Worm (Caenorhabditis elegans) whole organism, late embryonic: Measurements from ENCODE around the gene AH10.4.

Experiments
- C08G9.2 ChIP-seq: sonication (generic microtip); optimal IDR thresholded peaks from 2 replicates; lab custom pipeline; 2016; ENCODE audit warnings: mild to moderate bottlenecking, missing genetic modification characterization, moderate library complexity, missing compliant biosample characterization
- T23F11.4 ChIP-seq: fragments of 200-800 bp; sonication (Bioruptor generic); optimal IDR thresholded peaks from 2 replicates; lab custom pipeline; 2018; ENCODE audit warnings: mild to moderate bottlenecking, missing genetic modification characterization, missing compliant biosample characterization
- Y22D7AL.16 ChIP-seq: sonication (generic microtip); optimal IDR thresholded peaks from 2 replicates; lab custom pipeline; 2016; ENCODE audit warnings: missing genetic modification characterization, missing compliant biosample characterization
- ama-1 ChIP-seq: fragments of 150-350 bp; optimal IDR thresholded peaks from 2 replicates; lab custom pipeline; 2014
- ceh-14 ChIP-seq: sonication (generic microtip); optimal IDR thresholded peaks from 2 replicates; lab custom pipeline; 2016; ENCODE audit warnings: missing genotype, missing genetic modification characterization, missing compliant biosample characterization
- ceh-31 ChIP-seq: sonication (generic microtip); optimal IDR thresholded peaks from 2 replicates; lab custom pipeline; 2016; ENCODE audit warnings: missing genetic modification characterization, missing compliant biosample characterization
- ceh-34 ChIP-seq: sonication (generic microtip); optimal IDR thresholded peaks from 2 replicates; lab custom pipeline; 2016; ENCODE audit warnings: mild to moderate bottlenecking, missing genetic modification characterization, missing compliant biosample characterization
- ceh-45 ChIP-seq: fragments of 200-800 bp; sonication (Bioruptor generic); IDR thresholded peaks from 2 replicates; pipeline ENCODE4 v1.3.6; 2022; ENCODE audit warnings: missing genetic modification reagents, missing genetic modification characterization, missing compliant biosample characterization
- ceh-6 ChIP-seq: fragments of 200-800 bp; sonication (Bioruptor generic); optimal IDR thresholded peaks from 2 replicates; lab custom pipeline; 2018; ENCODE audit warnings: mild to moderate bottlenecking, missing genetic modification characterization, missing compliant biosample characterization
- ceh-9 ChIP-seq: sonication (generic microtip); optimal IDR thresholded peaks from 2 replicates; lab custom pipeline; 2016; ENCODE audit warnings: mild to moderate bottlenecking, missing genetic modification characterization, inconsistent platforms, missing compliant biosample characterization
- che-1 ChIP-seq: sonication (generic microtip); optimal IDR thresholded peaks from 2 replicates; lab custom pipeline; 2016; ENCODE audit warnings: mild to moderate bottlenecking, missing genetic modification characterization, missing compliant biosample characterization
- dmd-4 ChIP-seq: sonication (generic microtip); optimal IDR thresholded peaks from 2 replicates; lab custom pipeline; 2016; ENCODE audit warnings: borderline replicate concordance, missing genetic modification characterization, missing compliant biosample characterization
- dve-1 ChIP-seq: sonication (generic microtip); optimal IDR thresholded peaks from 2 replicates; lab custom pipeline; 2017; ENCODE audit warnings: antibody characterized with exemption, mild to moderate bottlenecking, missing genetic modification characterization, missing compliant biosample characterization
- elt-2 ChIP-seq: sonication (generic microtip); optimal IDR thresholded peaks from 2 replicates; lab custom pipeline; 2016; ENCODE audit warnings: missing genetic modification reagents, missing genetic modification characterization, missing compliant biosample characterization
- eyg-1 ChIP-seq: sonication (generic microtip); optimal IDR thresholded peaks from 2 replicates; lab custom pipeline; 2016; ENCODE audit warnings: missing genotype, missing genetic modification characterization, missing compliant biosample characterization
- fax-1 ChIP-seq: sonication (generic microtip); optimal IDR thresholded peaks from 2 replicates; lab custom pipeline; 2016; ENCODE audit warnings: missing genotype, missing genetic modification characterization, missing compliant biosample characterization
- fkh-10 ChIP-seq: fragments of 150-350 bp; optimal IDR thresholded peaks from 2 replicates; lab custom pipeline; 2014; ENCODE audit warnings: missing biosample characterization, missing genetic modification reagents, missing genetic modification characterization
- gmeb-2 ChIP-seq: sonication (generic microtip); optimal IDR thresholded peaks from 2 replicates; lab custom pipeline; 2016; ENCODE audit warnings: missing genetic modification characterization, inconsistent platforms, missing compliant biosample characterization
- hlh-13 ChIP-seq: fragments of 200-800 bp; sonication (Bioruptor generic); optimal IDR thresholded peaks from 2 replicates; lab custom pipeline; 2018; ENCODE audit warnings: mild to moderate bottlenecking, missing genetic modification characterization, missing compliant biosample characterization
- hlh-15 ChIP-seq: sonication (generic microtip); optimal IDR thresholded peaks from 2 replicates; lab custom pipeline; 2016; ENCODE audit warnings: missing genetic modification characterization, missing compliant biosample characterization
- hlh-30 ChIP-seq: sonication (generic microtip); optimal IDR thresholded peaks from 2 replicates; lab custom pipeline; 2017; ENCODE audit warnings: antibody characterized with exemption, missing genetic modification characterization, missing compliant biosample characterization; ENCODE audit not compliant: insufficient read depth
- hlh-6 ChIP-seq: sonication (generic microtip); optimal IDR thresholded peaks from 2 replicates; lab custom pipeline; 2016; ENCODE audit warnings: missing genotype, missing genetic modification characterization, missing compliant biosample characterization
- hlh-8 ChIP-seq: sonication (generic microtip); optimal IDR thresholded peaks from 2 replicates; lab custom pipeline; 2016; ENCODE audit warnings: missing genotype, missing genetic modification characterization, missing compliant biosample characterization
- lim-6 ChIP-seq: sonication (generic microtip); optimal IDR thresholded peaks from 2 replicates; lab custom pipeline; 2016; ENCODE audit warnings: missing genetic modification characterization, missing compliant biosample characterization
- mec-3 ChIP-seq: sonication (generic microtip); optimal IDR thresholded peaks from 2 replicates; lab custom pipeline; 2016; ENCODE audit warnings: borderline replicate concordance, missing genetic modification characterization, missing compliant biosample characterization
- nfya-1 ChIP-seq: sonication (generic microtip); optimal IDR thresholded peaks from 2 replicates; lab custom pipeline; 2017; ENCODE audit warnings: missing genetic modification characterization, mild to moderate bottlenecking, missing compliant biosample characterization, antibody characterized with exemption, moderate library complexity
- nhr-232 ChIP-seq: sonication (generic microtip); optimal IDR thresholded peaks from 2 replicates; lab custom pipeline; 2016; ENCODE audit warnings: missing genetic modification characterization, missing compliant biosample characterization
- npax-4 ChIP-seq: sonication (generic microtip); optimal IDR thresholded peaks from 2 replicates; lab custom pipeline; 2016; ENCODE audit warnings: missing genetic modification characterization, missing compliant biosample characterization
- pat-9 ChIP-seq: fragments of 200-800 bp; sonication (Bioruptor generic); optimal IDR thresholded peaks from 2 replicates; lab custom pipeline; 2018; ENCODE audit warnings: mild to moderate bottlenecking, missing genetic modification characterization, moderate library complexity, missing compliant biosample characterization
- pha-2 ChIP-seq: sonication (generic microtip); optimal IDR thresholded peaks from 2 replicates; lab custom pipeline; 2017; ENCODE audit warnings: mild to moderate bottlenecking, missing genetic modification characterization, missing compliant biosample characterization
- pqm-1 ChIP-seq: sonication (generic microtip); optimal IDR thresholded peaks from 2 replicates; lab custom pipeline; 2016; ENCODE audit warnings: missing genetic modification characterization, missing compliant biosample characterization
- pros-1 ChIP-seq: fragments of 150-350 bp; optimal IDR thresholded peaks from 2 replicates; lab custom pipeline; 2014; ENCODE audit warnings: missing biosample characterization, missing genetic modification reagents, missing genetic modification characterization
- ref-2 ChIP-seq: sonication (generic microtip); optimal IDR thresholded peaks from 2 replicates; lab custom pipeline; 2016; ENCODE audit warnings: missing genetic modification characterization, missing compliant biosample characterization
- rnt-1 ChIP-seq: sonication (generic microtip); optimal IDR thresholded peaks from 2 replicates; lab custom pipeline; 2016; ENCODE audit warnings: missing genetic modification characterization, missing compliant biosample characterization
- sdc-2 ChIP-seq: sonication (generic microtip); optimal IDR thresholded peaks from 2 replicates; lab custom pipeline; 2016; ENCODE audit warnings: missing genotype, missing genetic modification characterization, missing compliant biosample characterization
- sox-2 ChIP-seq: fragments of 200-800 bp; sonication (Bioruptor generic); IDR thresholded peaks from 2 replicates; pipeline ENCODE4 v1.3.6; 2022; ENCODE audit warnings: missing genetic modification reagents, missing genetic modification characterization, missing compliant biosample characterization
- sox-4 ChIP-seq: sonication (generic microtip); optimal IDR thresholded peaks from 2 replicates; lab custom pipeline; 2017; ENCODE audit warnings: mild to moderate bottlenecking, missing genetic modification characterization, inconsistent platforms, missing compliant biosample characterization
- tbx-2 ChIP-seq: sonication (generic microtip); optimal IDR thresholded peaks from 2 replicates; lab custom pipeline; 2016; ENCODE audit warnings: missing genetic modification characterization, missing compliant biosample characterization
- tbx-7 ChIP-seq: sonication (generic microtip); optimal IDR thresholded peaks from 2 replicates; lab custom pipeline; 2016; ENCODE audit warnings: missing genotype, missing genetic modification characterization, missing compliant biosample characterization
- ttx-3 ChIP-seq: sonication (generic microtip); optimal IDR thresholded peaks from 2 replicates; lab custom pipeline; 2016; ENCODE audit warnings: missing genetic modification reagents, missing genetic modification characterization, missing compliant biosample characterization
- unc-3 ChIP-seq, 2 experiments: fragments of 200-800 bp in 1 of 2; sonication (Bioruptor generic) in 1 of 2; sonication (generic microtip) in 1 of 2; conservative IDR thresholded peaks in 1 of 2; optimal IDR thresholded peaks in 1 of 2; 2 replicates each; pipeline versions ENCODE4 v1.3.6 to Lab custom; 2016 to 2022; ENCODE audit warnings: missing compliant biosample characterization in 2 of 2, missing genetic modification characterization in 2 of 2, missing genetic modification reagents in 1 of 2
- unc-42 ChIP-seq: sonication (generic microtip); optimal IDR thresholded peaks from 2 replicates; lab custom pipeline; 2016; ENCODE audit warnings: missing genotype, missing genetic modification characterization, missing compliant biosample characterization
- unc-55 ChIP-seq: sonication (generic microtip); optimal IDR thresholded peaks from 2 replicates; lab custom pipeline; 2017; ENCODE audit warnings: missing biosample characterization, missing genetic modification reagents, missing genetic modification characterization
- unc-86 ChIP-seq: sonication (generic microtip); optimal IDR thresholded peaks from 2 replicates; lab custom pipeline; 2016; ENCODE audit warnings: missing genetic modification characterization, missing compliant biosample characterization
- zip-5 ChIP-seq: sonication (generic microtip); optimal IDR thresholded peaks from 2 replicates; lab custom pipeline; 2016; ENCODE audit warnings: missing genetic modification characterization, missing compliant biosample characterization

Gene AH10.4

DNA sequence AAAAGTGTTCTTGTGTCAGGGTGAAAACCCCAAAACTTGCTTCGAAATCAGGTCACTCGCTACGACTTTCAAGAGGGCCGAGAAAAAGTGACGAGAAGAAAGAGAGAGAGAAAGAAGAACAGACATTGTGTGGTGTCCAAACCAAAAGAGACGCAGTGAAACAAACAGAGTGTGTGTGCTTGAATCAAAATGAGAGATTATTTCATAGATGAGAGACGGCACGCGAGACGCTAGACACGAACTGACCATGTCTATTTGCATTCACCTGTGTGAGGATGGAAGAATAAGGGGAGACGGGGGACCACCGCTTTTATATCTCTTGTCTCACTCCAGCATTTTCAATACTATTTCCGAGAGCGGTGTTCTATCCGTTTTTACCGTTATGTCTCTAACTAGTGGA, 1.5 kb downstream of the AH10.4 start (continued):
- TF ChIP-seq nhr-232 (tag; lab: Kevin White, UChicago) (no peak), unc-86 (tag; lab: Kevin White, UChicago) (peak; percentile 13), hlh-8 (no peak), unc-3 (GFP tag; conservative IDR thresholded peaks at IDR 0.05; lab: Robert Waterston, UW) (no peak), unc-3 (tag; optimal IDR thresholded peaks at IDR 0.05; lab: Kevin White, UChicago) (no peak), unc-55 (GFP tag; lab: Kevin White, UChicago) (peak; percentile 64), sox-4 (tag; lab: Kevin White, UChicago) (no peak), pqm-1 (tag; lab: Kevin White, UChicago) (no peak), ceh-9 (tag; lab: Kevin White, UChicago) (no peak), ref-2 (peak; percentile 46), dmd-4 (tag; lab: Kevin White, UChicago) (no peak), sdc-2 (tag; lab: Kevin White, UChicago) (no peak), unc-42 (peak; percentile 1), lim-6 (tag; lab: Kevin White, UChicago) (no peak), mec-3 (tag; lab: Kevin White, UChicago) (no peak), npax-4 (tag; lab: Kevin White, UChicago) (no peak), zip-5 (tag; lab: Kevin White, UChicago) (peak; percentile 13), Y22D7AL.16 (tag; lab: Kevin White, UChicago) (no peak), tbx-2 (tag; lab: Kevin White, UChicago) (peak; percentile 77), tbx-7 (tag; lab: Kevin White, UChicago) (no peak), sox-2 (GFP tag; lab: Robert Waterston, UW) (peak; percentile 2; the same call in 1 of the 2 replicates), ceh-45 (GFP tag; lab: Robert Waterston, UW) (no peak), gmeb-2 (no peak), rnt-1 (tag; lab: Kevin White, UChicago) (peak; percentile 56), ceh-6 (GFP tag; lab: Kevin White, UChicago) (no peak), hlh-15 (tag; lab: Kevin White, UChicago) (no peak), ttx-3 (tag; lab: Kevin White, UChicago) (no peak), hlh-6 (tag; lab: Kevin White, UChicago) (no peak), hlh-30 (tag; lab: Kevin White, UChicago) (peak; percentile 46), ceh-31 (tag; lab: Kevin White, UChicago) (peak; percentile 82), che-1 (no peak), pat-9 (tag; lab: Kevin White, UChicago) (no peak), pros-1 (peak; percentile 7), fkh-10 (GFP tag; lab: Kevin White, UChicago) (no peak), hlh-13 (GFP tag; lab: Kevin White, UChicago) (no peak), dve-1 (tag; lab: Kevin White, UChicago) (peak; percentile 49), eyg-1 (tag; lab: Kevin White, UChicago) (no peak), ama-1 (lab: Kevin White, UChicago) (no peak), pha-2 (tag; lab: Kevin White, UChicago) (peak; percentile 24), fax-1 (tag; lab: Kevin White, UChicago) (no peak), ceh-14 (no peak)

ce11 chrV:14134757-14135441, 2.8 kb downstream of the AH10.4 start:
- no peak for TF ChIP-seq dve-1 (tag; lab: Kevin White, UChicago)
- TF ChIP-seq nfya-1, result no peak
- TF ChIP-seq C08G9.2 (tag; lab: Kevin White, UChicago), result no peak
- no peak for TF ChIP-seq pros-1
- TF ChIP-seq pqm-1 (tag; lab: Kevin White, UChicago), result no peak
- no peak for TF ChIP-seq ceh-34 (tag; lab: Kevin White, UChicago)
- no peak for TF ChIP-seq T23F11.4 (GFP tag; lab: Kevin White, UChicago)
- TF ChIP-seq elt-2 (tag; lab: Kevin White, UChicago), result peak; percentile 75
